Fruit fly (Drosophila melanogaster) whole organism, embryonic: Measurements from ENCODE around the gene Tctp.
A peak's percentile ranks its signal among the peaks of the same experiment; 100 is the strongest.

ENCODE experiments used
- Awh ChIP-seq: fragments of 200-800 bp; sonication (Bioruptor generic); IDR thresholded peaks from 2 replicates; pipeline ENCODE4, ENCODE4 v1.3.6; 2022; ENCODE audit warnings: missing biosample characterization, missing genetic modification characterization
- BEAF-32 ChIP-seq: fragments of 200-800 bp; sonication (Bioruptor generic); optimal IDR thresholded peaks from 3 replicates; lab custom pipeline; 2017; ENCODE audit warnings: missing biosample characterization, missing genetic modification characterization, mild to moderate bottlenecking, moderate library complexity, missing genetic modification reagents
- CG1024 ChIP-seq: fragments of 200-800 bp; sonication (Bioruptor generic); IDR thresholded peaks from 2 replicates; pipeline ENCODE4 v1.3.6; 2022; ENCODE audit warnings: missing biosample characterization, missing genetic modification characterization
- CG10366 ChIP-seq: fragments of 200-800 bp; sonication (Bioruptor generic); IDR thresholded peaks from 2 replicates; pipeline ENCODE4 v1.3.6; 2022; ENCODE audit warnings: missing biosample characterization, missing genetic modification characterization
- CG12104 ChIP-seq: fragments of 200-800 bp; sonication (Bioruptor generic); optimal IDR thresholded peaks from 3 replicates; lab custom pipeline; 2016; ENCODE audit warnings: missing biosample characterization, missing genetic modification characterization
- CG12236 ChIP-seq: fragments of 200-800 bp; sonication (Bioruptor generic); optimal IDR thresholded peaks from 2 replicates; lab custom pipeline; 2016; ENCODE audit warnings: missing biosample characterization, missing genetic modification characterization
- CG12942 ChIP-seq: fragments of 200-800 bp; sonication (Bioruptor generic); optimal IDR thresholded peaks from 3 replicates; lab custom pipeline; 2016; ENCODE audit warnings: missing biosample characterization, missing genetic modification characterization
- CG15011 ChIP-seq: fragments of 200-800 bp; sonication (Bioruptor generic); optimal IDR thresholded peaks from 3 replicates; lab custom pipeline; 2018; ENCODE audit warnings: missing biosample characterization, mild to moderate bottlenecking, missing genetic modification characterization
- CG16815 ChIP-seq: fragments of 200-800 bp; sonication (Bioruptor generic); optimal IDR thresholded peaks from 3 replicates; lab custom pipeline; 2017; ENCODE audit warnings: missing biosample characterization, mild to moderate bottlenecking, missing genetic modification characterization
- CG18262 ChIP-seq: fragments of 200-800 bp; optimal IDR thresholded peaks from 3 replicates; lab custom pipeline; 2019; ENCODE audit warnings: missing biosample characterization, mild to moderate bottlenecking, missing genetic modification characterization, moderate library complexity
- CG2875 ChIP-seq: fragments of 200-800 bp; sonication (Bioruptor generic); optimal IDR thresholded peaks from 2 replicates; lab custom pipeline; 2017; ENCODE audit warnings: missing biosample characterization, mild to moderate bottlenecking, missing genetic modification characterization, missing genetic modification reagents
- CG32767 ChIP-seq: fragments of 200-800 bp; sonication (Bioruptor generic); IDR thresholded peaks from 2 replicates; pipeline ENCODE4 v1.3.6; 2022; ENCODE audit warnings: missing biosample characterization, missing genetic modification characterization
- CG6854 ChIP-seq: fragments of 200-800 bp; sonication (Bioruptor generic); optimal IDR thresholded peaks from 3 replicates; lab custom pipeline; 2017; ENCODE audit warnings: missing biosample characterization, mild to moderate bottlenecking, missing genetic modification characterization
- CG7372 ChIP-seq: fragments of 200-800 bp; sonication (Bioruptor generic); IDR thresholded peaks from 2 replicates; pipeline ENCODE4 v1.3.6; 2022; ENCODE audit warnings: missing biosample characterization, missing genetic modification characterization
- CG7556 ChIP-seq: fragments of 200-800 bp; sonication (Bioruptor generic); optimal IDR thresholded peaks from 2 replicates; lab custom pipeline; 2017; ENCODE audit warnings: missing biosample characterization, mild to moderate bottlenecking, missing genetic modification characterization
- CG7963 ChIP-seq: fragments of 200-800 bp; sonication (Bioruptor generic); IDR thresholded peaks from 3 replicates; pipeline ENCODE4 v1.3.6; 2022; ENCODE audit warnings: missing biosample characterization, missing genetic modification characterization; ENCODE audit not compliant: partially characterized antibody
- CrebB ChIP-seq: fragments of 200-800 bp; sonication (Bioruptor generic); optimal IDR thresholded peaks from 3 replicates; lab custom pipeline; 2018; ENCODE audit warnings: missing biosample characterization, mild to moderate bottlenecking, missing genetic modification characterization
- Dip2 ChIP-seq: fragments of 200-800 bp; sonication (Bioruptor generic); IDR thresholded peaks from 2 replicates; pipeline ENCODE4 v1.3.6; 2022; ENCODE audit warnings: missing biosample characterization, missing genetic modification characterization
- E2f1 ChIP-seq: fragments of 200-800 bp; sonication (Bioruptor generic); IDR thresholded peaks from 2 replicates; pipeline ENCODE4 v1.3.6; 2022; ENCODE audit warnings: missing biosample characterization, missing genetic modification characterization
- Fer1 ChIP-seq: fragments of 200-800 bp; sonication (Bioruptor generic); optimal IDR thresholded peaks from 2 replicates; lab custom pipeline; 2017; ENCODE audit warnings: missing biosample characterization, mild to moderate bottlenecking, missing genetic modification characterization
- GATAe ChIP-seq: fragments of 200-800 bp; sonication (Bioruptor generic); conservative IDR thresholded peaks from 2 replicates; pipeline ENCODE4 v1.3.6; 2022; ENCODE audit warnings: missing biosample characterization, missing genetic modification characterization
- HmgZ ChIP-seq: fragments of 200-800 bp; sonication (Bioruptor generic); optimal IDR thresholded peaks from 2 replicates; lab custom pipeline; 2018; ENCODE audit warnings: missing biosample characterization, mild to moderate bottlenecking, missing genetic modification characterization
- Hr3 ChIP-seq: fragments of 200-800 bp; sonication (Bioruptor generic); optimal IDR thresholded peaks from 3 replicates; lab custom pipeline; 2016; ENCODE audit warnings: missing biosample characterization, missing genetic modification characterization
- Max ChIP-seq: fragments of 200-800 bp; sonication (Bioruptor generic); optimal IDR thresholded peaks from 2 replicates; lab custom pipeline; 2016; ENCODE audit warnings: missing biosample characterization, mild to moderate bottlenecking, missing genetic modification characterization
- Mrtf ChIP-seq: fragments of 200-800 bp; sonication (Bioruptor generic); IDR thresholded peaks from 3 replicates; pipeline ENCODE4 v1.3.6; 2022; ENCODE audit warnings: missing biosample characterization, missing genetic modification characterization
- NK7.1 ChIP-seq: fragments of 200-800 bp; sonication (Bioruptor generic); optimal IDR thresholded peaks from 3 replicates; lab custom pipeline; 2016; ENCODE audit warnings: missing biosample characterization, missing genetic modification characterization
- Oli ChIP-seq: fragments of 200-800 bp; sonication (Bioruptor generic); optimal IDR thresholded peaks from 2 replicates; lab custom pipeline; 2018; ENCODE audit warnings: missing biosample characterization, mild to moderate bottlenecking, missing genetic modification characterization, moderate library complexity
- Pdp1 ChIP-seq, 2 experiments: fragments of 200-800 bp; sonication (Bioruptor generic); optimal IDR thresholded peaks; 3 replicates each; lab custom pipeline; 2016; ENCODE audit warnings: missing biosample characterization in 2 of 2, missing genetic modification characterization in 2 of 2, mild to moderate bottlenecking in 1 of 2, moderate library complexity in 1 of 2
- Rfx ChIP-seq: fragments of 200-800 bp; sonication (Bioruptor generic); IDR thresholded peaks from 2 replicates; pipeline ENCODE4 v1.3.6; 2022; ENCODE audit warnings: missing biosample characterization, missing genetic modification characterization
- Trl ChIP-seq, 3 experiments: fragments of >200 bp in 2 of 3; fragments of 200-800 bp in 1 of 3; sonication (Bioruptor generic) in 1 of 3; optimal IDR thresholded peaks; 2 replicates in 1 of 3; 3 replicates in 2 of 3; lab custom pipeline; 2016 to 2017; ENCODE audit warnings: missing biosample characterization in 1 of 3, missing genetic modification characterization in 1 of 3
- ase ChIP-seq: fragments of 200-800 bp; sonication (Bioruptor generic); IDR thresholded peaks from 3 replicates; pipeline ENCODE4 v1.3.6; 2022; ENCODE audit warnings: missing biosample characterization, missing genetic modification characterization
- ato ChIP-seq: fragments of 200-800 bp; sonication (Bioruptor generic); IDR thresholded peaks from 2 replicates; pipeline ENCODE4 v1.3.6; 2022; ENCODE audit warnings: missing biosample characterization, missing genetic modification characterization; ENCODE audit not compliant: partially characterized antibody
- ci ChIP-seq: fragments of 200-800 bp; sonication (Bioruptor generic); IDR thresholded peaks from 3 replicates; pipeline ENCODE4 v1.3.6; 2022; ENCODE audit warnings: missing biosample characterization, missing genetic modification characterization
- croc ChIP-seq: fragments of 200-800 bp; sonication (Bioruptor generic); conservative IDR thresholded peaks from 3 replicates; pipeline ENCODE4 v1.3.6; 2022; ENCODE audit warnings: missing biosample characterization, missing genetic modification characterization
- crol ChIP-seq: fragments of 200-800 bp; sonication (Bioruptor generic); IDR thresholded peaks from 2 replicates; pipeline ENCODE4 v1.3.6; 2022; ENCODE audit warnings: missing biosample characterization, missing genetic modification characterization
- dmrt11E ChIP-seq: fragments of 200-800 bp; sonication (Bioruptor generic); optimal IDR thresholded peaks from 3 replicates; lab custom pipeline; 2018; ENCODE audit warnings: missing biosample characterization, mild to moderate bottlenecking, missing genetic modification characterization, moderate library complexity
- dpn ChIP-seq, 2 experiments: fragments of 200-800 bp; sonication (Bioruptor generic); optimal IDR thresholded peaks; 3 replicates each; lab custom pipeline; 2016; ENCODE audit warnings: missing biosample characterization in 2 of 2, missing genetic modification characterization in 2 of 2
- fd102C ChIP-seq: fragments of 200-800 bp; sonication (Bioruptor generic); optimal IDR thresholded peaks from 2 replicates; lab custom pipeline; 2018; ENCODE audit warnings: missing biosample characterization, mild to moderate bottlenecking, missing genetic modification characterization, moderate library complexity
- inv ChIP-seq: fragments of 200-800 bp; sonication (Bioruptor generic); IDR thresholded peaks from 2 replicates; pipeline ENCODE4 v1.3.6; 2022; ENCODE audit warnings: missing biosample characterization, missing genetic modification characterization; ENCODE audit not compliant: partially characterized antibody
- kay ChIP-seq: fragments of 200-800 bp; sonication (Bioruptor generic); optimal IDR thresholded peaks from 2 replicates; lab custom pipeline; 2016; ENCODE audit warnings: missing biosample characterization, missing genetic modification characterization
- ken ChIP-seq: fragments of 200-800 bp; sonication (Bioruptor generic); IDR thresholded peaks from 3 replicates; pipeline ENCODE4 v1.3.6; 2022; ENCODE audit warnings: missing biosample characterization, missing genetic modification characterization
- mirr ChIP-seq: fragments of 200-800 bp; sonication (Bioruptor generic); optimal IDR thresholded peaks from 3 replicates; lab custom pipeline; 2018; ENCODE audit warnings: missing biosample characterization, mild to moderate bottlenecking, missing genetic modification characterization
- prd ChIP-seq, 3 experiments: fragments of >200 bp in 2 of 3; fragments of 200-800 bp in 1 of 3; sonication (Bioruptor generic) in 1 of 3; optimal IDR thresholded peaks in 2 of 3; IDR thresholded peaks in 1 of 3; 2 replicates in 2 of 3; 3 replicates in 1 of 3; pipeline versions ENCODE4 v1.3.6 to Lab custom; 2017 to 2022; ENCODE audit warnings: missing biosample characterization in 1 of 3, missing genetic modification characterization in 1 of 3
- scrt ChIP-seq: fragments of 200-800 bp; sonication (Bioruptor generic); optimal IDR thresholded peaks from 2 replicates; lab custom pipeline; 2018; ENCODE audit warnings: missing biosample characterization, mild to moderate bottlenecking, missing genetic modification characterization, moderate library complexity
- ssp ChIP-seq: fragments of 200-800 bp; sonication (Bioruptor generic); IDR thresholded peaks from 2 replicates; pipeline ENCODE4 v1.3.6; 2022; ENCODE audit warnings: missing biosample characterization, missing genetic modification characterization
- tx ChIP-seq: fragments of 200-800 bp; sonication (Bioruptor generic); optimal IDR thresholded peaks from 2 replicates; lab custom pipeline; 2016; ENCODE audit warnings: missing biosample characterization, missing genetic modification characterization
- unc-4 ChIP-seq: fragments of 200-800 bp; sonication (Bioruptor generic); IDR thresholded peaks from 2 replicates; pipeline ENCODE4 v1.3.6; 2022; ENCODE audit warnings: missing biosample characterization, missing genetic modification characterization; ENCODE audit not compliant: partially characterized antibody
- vnd ChIP-seq: fragments of 200-800 bp; sonication (Bioruptor generic); IDR thresholded peaks from 3 replicates; pipeline ENCODE4 v1.3.6; 2022; ENCODE audit warnings: missing biosample characterization, missing genetic modification characterization; ENCODE audit not compliant: partially characterized antibody

The Tctp gene

DNA sequence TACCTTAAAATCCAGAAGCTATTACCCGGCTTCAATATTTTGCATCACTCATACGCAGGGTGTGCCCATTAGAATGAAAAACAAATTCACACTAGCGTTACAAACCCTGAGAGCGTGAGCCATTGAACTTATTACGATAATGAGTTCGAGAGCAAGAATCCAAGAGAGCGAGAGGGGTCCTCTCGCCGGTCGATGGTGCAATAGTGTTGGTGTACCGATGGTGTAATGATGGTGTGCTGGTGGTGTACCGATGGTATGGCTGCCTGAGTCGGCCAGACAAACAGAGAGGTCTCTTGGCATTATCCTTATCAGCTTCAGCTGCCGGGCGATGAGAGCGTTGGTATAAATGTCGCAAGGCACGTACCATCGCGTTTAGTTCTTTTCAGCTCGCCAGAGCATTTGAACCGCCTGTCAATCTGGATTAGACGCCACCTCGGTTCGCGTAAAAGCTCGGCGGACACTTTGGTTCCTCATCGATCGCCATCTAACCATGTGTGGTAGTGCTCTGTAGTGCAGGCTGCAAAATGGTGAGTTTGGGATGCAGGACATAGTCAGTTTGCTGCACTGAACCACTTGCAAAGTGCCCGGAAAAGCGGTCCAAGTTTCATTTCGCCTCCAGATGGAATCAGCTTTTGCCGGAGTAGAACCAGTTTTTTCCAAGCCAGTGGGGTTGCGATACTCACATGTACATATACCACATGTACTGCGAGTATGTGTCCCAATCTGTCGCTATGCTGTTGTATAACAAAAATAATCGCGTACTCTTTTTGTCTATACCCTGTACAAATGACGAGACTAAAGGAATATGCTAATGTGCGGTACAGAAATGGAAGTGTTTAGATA, 9.8 kb upstream of the Tctp start:
- TF ChIP-seq vnd, result no peak
- no peak for TF ChIP-seq CG15011 (GFP tag; lab: Kevin White, UChicago)
- no peak for TF ChIP-seq CG2875 (GFP tag; lab: Kevin White, UChicago)
- no peak for TF ChIP-seq croc (GFP tag; lab: Robert Waterston, UW)
- no peak for TF ChIP-seq CG10366 (GFP tag; lab: Robert Waterston, UW)
- no peak for TF ChIP-seq Rfx (GFP tag; lab: Robert Waterston, UW)
- no peak for TF ChIP-seq ase (GFP tag; lab: Robert Waterston, UW)
- TF ChIP-seq ci (GFP tag; lab: Robert Waterston, UW), result no peak
- TF ChIP-seq CrebB (tag; lab: Kevin White, UChicago), result no peak
- no peak for TF ChIP-seq ato
- TF ChIP-seq ssp (GFP tag; lab: Robert Waterston, UW), result no peak
- TF ChIP-seq Oli (tag; lab: Kevin White, UChicago), result no peak
- TF ChIP-seq inv (GFP tag; lab: Robert Waterston, UW), result no peak
- TF ChIP-seq HmgZ (tag; lab: Kevin White, UChicago), result peak; percentile 48
- TF ChIP-seq Fer1, result no peak
- TF ChIP-seq dpn (GFP tag; optimal IDR thresholded peaks at IDR 0.05; lab: Kevin White, UChicago), result no peak
- TF ChIP-seq CG12104 (GFP tag; lab: Kevin White, UChicago), result no peak
- no peak for TF ChIP-seq CG1024 (GFP tag; lab: Robert Waterston, UW)
- no peak for TF ChIP-seq scrt (GFP tag; lab: Kevin White, UChicago)
- no peak for TF ChIP-seq Awh (GFP tag; lab: Robert Waterston, UW)
- TF ChIP-seq Dip2, result no peak
- no peak for TF ChIP-seq CG12236
- TF ChIP-seq CG16815 (GFP tag; lab: Kevin White, UChicago), result no peak
- no peak for TF ChIP-seq fd102C (GFP tag; lab: Kevin White, UChicago)
- no peak for TF ChIP-seq CG18262
- no peak for TF ChIP-seq CG7963 (GFP tag; lab: Robert Waterston, UW)
- TF ChIP-seq CG7372, result peak; percentile 42; the same call in 1 of the 2 replicates
- TF ChIP-seq GATAe, result no peak
- no peak for TF ChIP-seq Hr3 (GFP tag; lab: Kevin White, UChicago)
- no peak for TF ChIP-seq E2f1
- peak; percentile 41 to 84 for TF ChIP-seq Trl (optimal IDR thresholded peaks at IDR 0.05; lab: Kevin White, UChicago)
- TF ChIP-seq Trl (GFP tag; optimal IDR thresholded peaks at IDR 0.05; lab: Kevin White, UChicago), result no peak
- TF ChIP-seq CG6854 (GFP tag; lab: Kevin White, UChicago), result no peak
- no peak for TF ChIP-seq Max (GFP tag; lab: Kevin White, UChicago)
- no peak for TF ChIP-seq CG12942
- no peak for TF ChIP-seq kay (GFP tag; lab: Kevin White, UChicago)
- TF ChIP-seq prd (optimal IDR thresholded peaks at IDR 0.05; lab: Kevin White, UChicago), result no peak
- no peak for TF ChIP-seq prd (GFP tag; IDR thresholded peaks at IDR 0.05; lab: Robert Waterston, UW)
- TF ChIP-seq ken (GFP tag; lab: Robert Waterston, UW), result no peak
- TF ChIP-seq dmrt11E (tag; lab: Kevin White, UChicago), result no peak
- TF ChIP-seq mirr (GFP tag; lab: Kevin White, UChicago), result peak; percentile 65
- peak in 1 of 2 experiments; percentile 98 for TF ChIP-seq Pdp1 (GFP tag; optimal IDR thresholded peaks at IDR 0.05; lab: Kevin White, UChicago)
- no peak for TF ChIP-seq tx (GFP tag; lab: Kevin White, UChicago)
- TF ChIP-seq Mrtf, result no peak
- TF ChIP-seq CG7556 (GFP tag; lab: Kevin White, UChicago), result no peak
- no peak for TF ChIP-seq crol (GFP tag; lab: Robert Waterston, UW)
- TF ChIP-seq BEAF-32 (GFP tag; lab: Kevin White, UChicago), result no peak
- TF ChIP-seq CG32767 (GFP tag; lab: Robert Waterston, UW), result no peak
- TF ChIP-seq NK7.1 (GFP tag; lab: Kevin White, UChicago), result no peak
- 0 out of 2 replicates have a peak, but pooled peaks have one; percentile 15 for TF ChIP-seq unc-4 (GFP tag; lab: Robert Waterston, UW)
